Worm (Caenorhabditis elegans) whole organism, L1 larva: ENCODE data around the gene nhr-91.

ENCODE experiments used
- C04F5.9 ChIP-seq: sonication (generic microtip); optimal IDR thresholded peaks from 2 replicates; lab custom pipeline; 2016; ENCODE audit warnings: missing genetic modification characterization, missing compliant biosample characterization
- F16B12.6 ChIP-seq: fragments of 150-350 bp; optimal IDR thresholded peaks from 2 replicates; lab custom pipeline; 2014; ENCODE audit warnings: missing biosample characterization, missing genetic modification characterization
- Y116A8C.19 ChIP-seq: sonication (generic microtip); optimal IDR thresholded peaks from 2 replicates; lab custom pipeline; 2016; ENCODE audit warnings: missing compliant biosample characterization, missing genetic modification characterization, borderline replicate concordance
- alr-1 ChIP-seq: fragments of 200-800 bp; sonication (Bioruptor generic); optimal IDR thresholded peaks from 2 replicates; lab custom pipeline; 2018; ENCODE audit warnings: borderline replicate concordance, mild to moderate bottlenecking, missing genetic modification characterization, missing compliant biosample characterization
- aly-2 ChIP-seq: fragments of 150-350 bp; optimal IDR thresholded peaks from 2 replicates; lab custom pipeline; 2014; ENCODE audit warnings: missing biosample characterization, missing genetic modification characterization
- ama-1 ChIP-seq: fragments of 150-350 bp; optimal IDR thresholded peaks from 2 replicates; lab custom pipeline; 2014
- ceh-8 ChIP-seq: fragments of 200-800 bp; sonication (Bioruptor generic); optimal IDR thresholded peaks from 2 replicates; lab custom pipeline; 2018; ENCODE audit warnings: mild to moderate bottlenecking, missing genetic modification characterization, moderate library complexity, missing compliant biosample characterization
- ceh-88 ChIP-seq: fragments of 200-800 bp; sonication (Bioruptor generic); IDR thresholded peaks from 2 replicates; pipeline ENCODE4 v1.3.6; 2022; ENCODE audit warnings: missing genetic modification characterization, missing compliant biosample characterization
- ces-1 ChIP-seq: fragments of 150-350 bp; optimal IDR thresholded peaks from 2 replicates; lab custom pipeline; 2014; ENCODE audit warnings: missing biosample characterization, missing genetic modification reagents, missing genetic modification characterization
- efl-1 ChIP-seq, 4 experiments: fragments of 150-350 bp; optimal IDR thresholded peaks in 3 of 4; peaks in 1 of 4; 1 replicate in 1 of 4; 2 replicates in 3 of 4; lab custom pipeline; 2014; ENCODE audit warnings: missing biosample characterization in 2 of 4, missing genetic modification characterization in 2 of 4, missing genetic modification reagents in 2 of 4
- efl-3 ChIP-seq: fragments of 200-800 bp; sonication (Bioruptor generic); optimal IDR thresholded peaks from 2 replicates; lab custom pipeline; 2018; ENCODE audit warnings: mild to moderate bottlenecking, missing genetic modification characterization, missing compliant biosample characterization
- egl-13 ChIP-seq: sonication (generic microtip); optimal IDR thresholded peaks from 2 replicates; lab custom pipeline; 2016; ENCODE audit warnings: missing genotype, missing genetic modification reagents, missing genetic modification characterization, missing compliant biosample characterization
- egl-27 ChIP-seq, 2 experiments: fragments of 150-350 bp in 1 of 2; sonication (generic microtip); optimal IDR thresholded peaks; 3 replicates each; lab custom pipeline; 2017 to 2018; ENCODE audit warnings: missing biosample characterization in 2 of 2, missing genetic modification characterization in 2 of 2, missing genetic modification reagents in 2 of 2
- elt-2 ChIP-seq: sonication (generic microtip); optimal IDR thresholded peaks from 2 replicates; lab custom pipeline; 2016; ENCODE audit warnings: missing genetic modification characterization, mild to moderate bottlenecking, inconsistent platforms, missing compliant biosample characterization, missing genetic modification reagents
- elt-3 ChIP-seq, 6 experiments: fragments of 150-350 bp in 1 of 6; sonication (generic microtip); optimal IDR thresholded peaks; 2 replicates each; lab custom pipeline; 2017 to 2018; ENCODE audit warnings: missing biosample characterization in 6 of 6, missing genetic modification characterization in 6 of 6, inconsistent platforms in 1 of 6
- ets-5 ChIP-seq: fragments of 200-800 bp; sonication (Bioruptor generic); IDR thresholded peaks from 2 replicates; pipeline ENCODE4 v1.3.6; 2022; ENCODE audit warnings: missing genetic modification characterization, missing compliant biosample characterization
- fkh-10 ChIP-seq: sonication (generic microtip); optimal IDR thresholded peaks from 2 replicates; lab custom pipeline; 2017; ENCODE audit warnings: missing biosample characterization, missing genetic modification reagents, missing genetic modification characterization
- fkh-8 ChIP-seq: sonication (generic microtip); optimal IDR thresholded peaks from 2 replicates; lab custom pipeline; 2016; ENCODE audit warnings: mild to moderate bottlenecking, missing genetic modification characterization, missing compliant biosample characterization
- hlh-4 ChIP-seq: sonication (generic microtip); optimal IDR thresholded peaks from 2 replicates; lab custom pipeline; 2016; ENCODE audit warnings: mild to moderate bottlenecking, missing genetic modification characterization, missing compliant biosample characterization
- hpl-2 ChIP-seq: fragments of 150-350 bp; optimal IDR thresholded peaks from 2 replicates; lab custom pipeline; 2014; ENCODE audit warnings: missing biosample characterization, missing genetic modification reagents, missing genetic modification characterization
- irx-1 ChIP-seq: sonication (generic microtip); optimal IDR thresholded peaks from 2 replicates; lab custom pipeline; 2016; ENCODE audit warnings: missing genetic modification characterization, missing compliant biosample characterization
- jun-1 ChIP-seq: fragments of 150-350 bp; optimal IDR thresholded peaks from 2 replicates; lab custom pipeline; 2014; ENCODE audit warnings: missing biosample characterization, missing genetic modification reagents, missing genetic modification characterization
- lin-14 ChIP-seq: fragments of 200-800 bp; sonication (Bioruptor generic); optimal IDR thresholded peaks from 2 replicates; lab custom pipeline; 2018; ENCODE audit warnings: mild to moderate bottlenecking, missing genetic modification characterization, moderate library complexity, missing compliant biosample characterization
- lin-15B ChIP-seq: fragments of 150-350 bp; sonication (generic microtip); optimal IDR thresholded peaks from 3 replicates; lab custom pipeline; 2014; ENCODE audit warnings: missing biosample characterization, missing genetic modification characterization
- lin-35 ChIP-seq, 2 experiments: fragments of 150-350 bp; optimal IDR thresholded peaks; 2 replicates each; lab custom pipeline; 2014; ENCODE audit warnings: missing biosample characterization in 2 of 2, missing genetic modification characterization in 2 of 2, missing genetic modification reagents in 2 of 2
- lin-39 ChIP-seq: fragments of 150-350 bp; optimal IDR thresholded peaks from 2 replicates; lab custom pipeline; 2014; ENCODE audit warnings: missing biosample characterization, missing genetic modification reagents, missing genetic modification characterization
- mab-9 ChIP-seq: fragments of 200-800 bp; sonication (Bioruptor generic); IDR thresholded peaks from 2 replicates; pipeline ENCODE4 v1.3.6; 2022; ENCODE audit warnings: missing genetic modification reagents, missing genetic modification characterization, missing compliant biosample characterization
- mdl-1 ChIP-seq, 2 experiments: fragments of 150-350 bp; optimal IDR thresholded peaks; 2 replicates each; lab custom pipeline; 2014 to 2017; ENCODE audit warnings: missing biosample characterization in 2 of 2, missing genetic modification characterization in 2 of 2, inconsistent platforms in 1 of 2
- nhr-12 ChIP-seq: sonication (generic microtip); optimal IDR thresholded peaks from 2 replicates; lab custom pipeline; 2017; ENCODE audit warnings: missing biosample characterization, missing genetic modification characterization
- nhr-19 ChIP-seq: fragments of 200-800 bp; sonication (Bioruptor generic); conservative IDR thresholded peaks from 2 replicates; pipeline ENCODE4 v1.3.6; 2022; ENCODE audit warnings: missing genetic modification characterization, missing compliant biosample characterization
- nhr-28 ChIP-seq: fragments of 150-350 bp; optimal IDR thresholded peaks from 2 replicates; lab custom pipeline; 2014; ENCODE audit warnings: missing biosample characterization, missing genetic modification characterization
- nhr-76 ChIP-seq: sonication (generic microtip); optimal IDR thresholded peaks from 2 replicates; lab custom pipeline; 2017; ENCODE audit warnings: missing biosample characterization, missing genetic modification characterization
- nhr-77 ChIP-seq: fragments of 150-350 bp; optimal IDR thresholded peaks from 2 replicates; lab custom pipeline; 2014; ENCODE audit warnings: missing biosample characterization, missing genetic modification characterization
- nhr-84 ChIP-seq: sonication (generic microtip); optimal IDR thresholded peaks from 2 replicates; lab custom pipeline; 2017; ENCODE audit warnings: missing biosample characterization, missing genetic modification characterization
- nhr-90 ChIP-seq: sonication (generic microtip); optimal IDR thresholded peaks from 2 replicates; lab custom pipeline; 2016; ENCODE audit warnings: mild to moderate bottlenecking, missing genetic modification characterization, missing compliant biosample characterization; ENCODE audit not compliant: poor library complexity
- pax-3 ChIP-seq: fragments of 200-800 bp; sonication (Bioruptor generic); optimal IDR thresholded peaks from 2 replicates; lab custom pipeline; 2018; ENCODE audit warnings: mild to moderate bottlenecking, missing genetic modification characterization, moderate library complexity, missing compliant biosample characterization
- pqm-1 ChIP-seq: sonication (generic microtip); optimal IDR thresholded peaks from 3 replicates; lab custom pipeline; 2017; ENCODE audit warnings: missing biosample characterization, missing genetic modification characterization
- skn-1 ChIP-seq: fragments of 150-350 bp; optimal IDR thresholded peaks from 2 replicates; lab custom pipeline; 2014; ENCODE audit warnings: missing biosample characterization, missing genetic modification characterization
- sptf-1 ChIP-seq: fragments of 150-350 bp; optimal IDR thresholded peaks from 2 replicates; lab custom pipeline; 2014; ENCODE audit warnings: missing biosample characterization, missing genetic modification characterization
- sup-37 ChIP-seq: fragments of 200-800 bp; sonication (Bioruptor generic); optimal IDR thresholded peaks from 2 replicates; lab custom pipeline; 2018; ENCODE audit warnings: mild to moderate bottlenecking, missing genetic modification characterization, missing compliant biosample characterization
- tbx-2 ChIP-seq: sonication (generic microtip); optimal IDR thresholded peaks from 2 replicates; lab custom pipeline; 2016; ENCODE audit warnings: missing genetic modification characterization, missing compliant biosample characterization
- unc-130 ChIP-seq: fragments of 150-350 bp; optimal IDR thresholded peaks from 2 replicates; lab custom pipeline; 2017; ENCODE audit warnings: missing biosample characterization, missing genetic modification characterization, inconsistent platforms
- unc-98 ChIP-seq: fragments of 200-800 bp; sonication (Bioruptor generic); IDR thresholded peaks from 2 replicates; pipeline ENCODE4 v1.3.6; 2022; ENCODE audit warnings: missing genetic modification characterization, missing compliant biosample characterization
- vab-15 ChIP-seq: sonication (generic microtip); optimal IDR thresholded peaks from 2 replicates; lab custom pipeline; 2017; ENCODE audit warnings: missing genotype, mild to moderate bottlenecking, missing genetic modification characterization, missing compliant biosample characterization
- xbp-1 ChIP-seq: sonication (generic microtip); optimal IDR thresholded peaks from 2 replicates; lab custom pipeline; 2016; ENCODE audit warnings: missing genetic modification characterization, missing compliant biosample characterization
- zag-1 ChIP-seq: fragments of 150-350 bp; optimal IDR thresholded peaks from 2 replicates; lab custom pipeline; 2014; ENCODE audit warnings: missing biosample characterization, missing genetic modification characterization
- ztf-11 ChIP-seq, 2 experiments: sonication (generic microtip); optimal IDR thresholded peaks; 2 replicates each; lab custom pipeline; 2016 to 2017; ENCODE audit warnings: missing genetic modification characterization in 2 of 2, missing biosample characterization in 1 of 2, missing compliant biosample characterization in 1 of 2
- ztf-4 ChIP-seq: fragments of 150-350 bp; optimal IDR thresholded peaks from 2 replicates; lab custom pipeline; 2014; ENCODE audit warnings: missing biosample characterization, missing genetic modification characterization

nhr-91 gene

DNA sequence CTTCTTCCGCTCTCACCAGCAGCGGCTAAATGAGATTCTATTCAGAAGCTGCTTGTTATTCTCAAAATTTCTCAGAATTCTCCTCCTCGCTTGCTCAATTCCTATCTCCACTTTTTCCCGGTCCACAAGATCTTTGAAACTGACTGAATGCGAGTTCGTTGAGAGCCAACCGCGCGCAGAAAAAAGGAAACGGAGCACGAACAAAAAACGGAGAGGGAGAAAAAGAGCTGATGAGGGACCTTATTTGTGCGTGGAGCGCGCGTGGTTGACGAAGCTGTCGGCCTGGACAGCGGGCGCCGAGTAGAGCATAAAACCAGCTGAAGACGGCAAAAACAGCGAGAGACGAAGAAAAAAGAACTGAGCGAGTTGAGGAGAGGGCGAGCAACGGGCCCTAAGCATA lies 32.9 kb downstream of the nhr-91 start (continued):
- no peak for TF ChIP-seq unc-130
- no peak for TF ChIP-seq sup-37
- no peak for TF ChIP-seq nhr-90 (tag; lab: Kevin White, UChicago)
- no peak for TF ChIP-seq C04F5.9
- peak; percentile 90 for TF ChIP-seq lin-14
- no peak for TF ChIP-seq nhr-28 (tag; lab: Kevin White, UChicago)
- TF ChIP-seq xbp-1 (tag; lab: Kevin White, UChicago) = no peak
- no peak for TF ChIP-seq skn-1
- TF ChIP-seq jun-1 (tag; lab: Kevin White, UChicago) = no peak
- no peak for TF ChIP-seq tbx-2 (tag; lab: Kevin White, UChicago)
- no peak for TF ChIP-seq egl-27 (tag; optimal IDR thresholded peaks at IDR 0.05; lab: Kevin White, UChicago)
- TF ChIP-seq unc-98 (GFP tag; lab: Robert Waterston, UW) = no peak
- no peak for TF ChIP-seq alr-1 (tag; lab: Kevin White, UChicago)
- no peak for TF ChIP-seq mdl-1 (tag; optimal IDR thresholded peaks at IDR 0.05; lab: Kevin White, UChicago)
- no peak for TF ChIP-seq ets-5 (GFP tag; lab: Robert Waterston, UW)
- no peak for TF ChIP-seq F16B12.6 (tag; lab: Kevin White, UChicago)
- TF ChIP-seq nhr-19 (GFP tag; lab: Robert Waterston, UW) = no peak
- no peak for TF ChIP-seq nhr-76 (tag; lab: Kevin White, UChicago)
- TF ChIP-seq fkh-10 = peak; percentile 93
- TF ChIP-seq egl-13 (tag; lab: Kevin White, UChicago) = peak; percentile 12
- TF ChIP-seq nhr-84 (tag; lab: Kevin White, UChicago) = no peak
- TF ChIP-seq ztf-11 (tag; optimal IDR thresholded peaks at IDR 0.05; lab: Kevin White, UChicago) = no peak
- no peak for TF ChIP-seq pax-3 (tag; lab: Kevin White, UChicago)
- no peak for TF ChIP-seq sptf-1 (tag; lab: Kevin White, UChicago)
- TF ChIP-seq ceh-8 = no peak
- TF ChIP-seq elt-2 (tag; lab: Kevin White, UChicago) = no peak
- TF ChIP-seq aly-2 (tag; lab: Kevin White, UChicago) = no peak
- TF ChIP-seq elt-3 (tag; optimal IDR thresholded peaks at IDR 0.05; lab: Kevin White, UChicago) = no peak
- TF ChIP-seq nhr-12 (tag; lab: Kevin White, UChicago) = no peak
- no peak for TF ChIP-seq ztf-4 (tag; lab: Kevin White, UChicago)
- TF ChIP-seq mab-9 = no peak
- TF ChIP-seq ces-1 = no peak
- no peak for TF ChIP-seq lin-39
- no peak for TF ChIP-seq efl-3 (GFP tag; lab: Kevin White, UChicago)
- no peak for TF ChIP-seq Y116A8C.19 (tag; lab: Kevin White, UChicago)
- TF ChIP-seq fkh-8 = peak; percentile 32
- no peak for TF ChIP-seq hlh-4 (tag; lab: Kevin White, UChicago)
- TF ChIP-seq ceh-88 (GFP tag; lab: Robert Waterston, UW) = no peak
- TF ChIP-seq nhr-77 = no peak
- TF ChIP-seq efl-1 (optimal IDR thresholded peaks at IDR 0.05; lab: Kevin White, UChicago) = no peak
- peak in 1 of 2 experiments; percentile 34 for TF ChIP-seq efl-1 (GFP tag; optimal IDR thresholded peaks at IDR 0.05 in 1 of 2; lab: Kevin White, UChicago)
- TF ChIP-seq lin-35 (GFP tag; optimal IDR thresholded peaks at IDR 0.05; lab: Kevin White, UChicago) = peak in 1 of 2 experiments; percentile 25
- no peak for TF ChIP-seq zag-1
- TF ChIP-seq hpl-2 (GFP tag; lab: Kevin White, UChicago) = no peak
- no peak for TF ChIP-seq lin-15B (tag; lab: Kevin White, UChicago)
- TF ChIP-seq pqm-1 (tag; lab: Kevin White, UChicago) = no peak
- no peak for TF ChIP-seq irx-1 (tag; lab: Kevin White, UChicago)
- no peak for TF ChIP-seq vab-15
- TF ChIP-seq ama-1 = no peak
